Fruit fly (Drosophila melanogaster) whole organism: ENCODE data around the gene Mdh1.

ENCODE experiments used
- CG8478 ChIP-seq: fragments of >200 bp; optimal IDR thresholded peaks from 2 replicates; lab custom pipeline; 2018; ENCODE audit warnings: inconsistent platforms
- Dll ChIP-seq: fragments of >200 bp; optimal IDR thresholded peaks from 2 replicates; lab custom pipeline; 2017
- EcR ChIP-seq, 2 experiments: fragments of >200 bp; optimal IDR thresholded peaks; 2 replicates each; lab custom pipeline; 2017; ENCODE audit warnings: missing biosample characterization in 2 of 2, missing genetic modification characterization in 2 of 2, missing genetic modification reagents in 2 of 2
- pan ChIP-seq: fragments of >200 bp; optimal IDR thresholded peaks from 2 replicates; lab custom pipeline; 2017
- psq ChIP-seq: fragments of >200 bp; optimal IDR thresholded peaks from 2 replicates; lab custom pipeline; 2017
- usp ChIP-seq: fragments of >200 bp; optimal IDR thresholded peaks from 2 replicates; lab custom pipeline; 2017; ENCODE audit warnings: missing biosample characterization, missing genetic modification characterization, mixed read lengths

Gene Mdh1

DNA sequence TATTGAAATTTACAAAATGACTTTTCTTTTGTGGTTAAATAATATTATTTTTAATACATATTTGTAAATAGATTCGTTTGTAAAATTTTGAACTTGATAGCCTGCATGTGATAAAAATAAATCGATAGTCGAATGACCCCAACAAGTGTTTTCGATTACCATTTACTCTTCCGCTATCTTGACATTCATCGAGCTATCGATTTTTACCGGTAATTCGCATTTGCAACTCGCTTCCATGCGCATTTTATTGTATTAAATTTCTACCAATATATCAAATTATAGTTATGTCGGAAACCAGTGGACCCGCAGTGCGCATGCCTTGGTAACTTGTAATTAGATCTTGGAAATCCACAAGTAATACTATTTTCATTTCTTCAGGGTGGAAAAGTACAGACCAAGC, 22.8 kb upstream of the Mdh1 start, which contains the start of gene RfC3:
Gene RfC3 (plus strand): TSS at position 210 of the 400 bp plus-strand sequence.
- no peak for TF ChIP-seq Dll
- no peak for TF ChIP-seq psq (lab: Kevin White, UChicago)
- TF ChIP-seq usp (GFP tag; lab: Kevin White, UChicago) = no peak
- TF ChIP-seq EcR (GFP tag; optimal IDR thresholded peaks at IDR 0.05; lab: Kevin White, UChicago) = no peak
- no peak for TF ChIP-seq CG8478
- no peak for TF ChIP-seq pan

DNA sequence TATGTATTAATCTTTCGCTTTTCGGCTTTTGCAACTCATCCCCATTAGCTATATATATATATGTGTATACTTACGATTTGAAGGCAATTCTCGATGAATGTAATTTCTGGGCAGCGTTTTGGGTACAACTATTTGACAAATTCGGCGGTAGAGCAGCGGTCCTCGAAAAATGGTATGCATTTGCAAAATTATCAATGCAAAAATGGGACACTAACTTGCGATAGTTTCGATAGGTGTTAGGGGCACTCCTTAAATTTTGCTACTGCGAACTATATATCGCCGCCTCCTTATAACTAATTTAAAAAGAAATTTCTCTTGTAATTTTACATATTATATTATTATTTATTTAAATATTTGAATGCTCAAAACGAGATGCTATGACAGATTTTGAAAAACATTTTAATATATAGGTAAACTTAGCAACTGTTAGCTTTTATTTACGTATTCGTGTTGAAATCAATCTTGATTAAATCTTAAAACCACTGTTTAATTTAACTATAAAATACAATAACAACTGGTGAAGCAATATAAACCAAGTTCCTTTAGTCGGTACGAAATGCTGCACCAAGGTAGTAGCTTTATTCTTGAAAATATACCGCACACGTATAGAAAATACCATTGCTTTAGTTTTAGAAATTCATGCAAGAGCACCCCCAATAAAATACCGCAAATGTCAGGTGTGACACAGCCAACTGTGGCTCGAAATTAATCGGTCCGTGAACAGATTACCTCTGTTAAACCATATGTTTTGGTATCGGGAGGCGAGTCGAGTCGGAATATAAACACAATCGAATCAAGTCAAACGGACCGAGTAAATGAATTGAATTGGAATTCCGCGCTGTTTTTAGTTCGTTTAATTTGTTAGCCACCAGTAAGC, 17.4 kb upstream of the Mdh1 start, which contains the start of the genes CG5355 and Klp31E:
Gene CG5355 (minus strand): TSS at position 213 of the 877 bp plus-strand sequence.
Gene Klp31E (plus strand): TSS at position 767 of the 877 bp plus-strand sequence.
- TF ChIP-seq psq (lab: Kevin White, UChicago) (no peak), Dll (no peak), CG8478 (no peak), pan (no peak), EcR (GFP tag; optimal IDR thresholded peaks at IDR 0.05; lab: Kevin White, UChicago) (no peak), usp (GFP tag; lab: Kevin White, UChicago) (no peak)

DNA sequence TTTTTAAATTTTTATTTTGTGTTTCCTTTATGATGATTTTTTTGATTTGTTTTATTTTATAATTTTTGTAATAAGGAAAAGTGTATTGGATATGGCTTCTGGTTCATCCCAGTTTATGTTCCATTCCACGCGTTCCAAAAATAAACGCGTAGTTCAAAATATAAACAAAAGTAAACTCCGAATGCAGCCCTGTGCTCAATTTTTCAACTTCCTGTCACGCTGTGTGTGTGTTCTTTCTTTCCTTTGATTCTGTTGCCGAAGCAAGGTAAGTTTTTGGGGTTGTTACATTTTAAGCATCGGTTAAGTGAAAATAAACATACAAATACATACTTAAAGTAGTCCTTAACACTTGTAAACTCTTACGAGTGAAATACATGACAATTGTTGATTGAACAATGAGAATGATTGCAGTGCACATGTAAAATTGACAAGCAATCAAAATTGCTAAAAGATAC, 12.0 kb upstream of the Mdh1 start, which contains the start of the genes Ip259 and RpS27A:
Gene Ip259 (plus strand): TSS at position 231 of the 455 bp plus-strand sequence.
Gene RpS27A (plus strand): TSS at position 231 of the 455 bp plus-strand sequence.
- TF ChIP-seq pan (no peak), CG8478 (no peak), EcR (GFP tag; optimal IDR thresholded peaks at IDR 0.05; lab: Kevin White, UChicago) (no peak), psq (lab: Kevin White, UChicago) (no peak)

DNA sequence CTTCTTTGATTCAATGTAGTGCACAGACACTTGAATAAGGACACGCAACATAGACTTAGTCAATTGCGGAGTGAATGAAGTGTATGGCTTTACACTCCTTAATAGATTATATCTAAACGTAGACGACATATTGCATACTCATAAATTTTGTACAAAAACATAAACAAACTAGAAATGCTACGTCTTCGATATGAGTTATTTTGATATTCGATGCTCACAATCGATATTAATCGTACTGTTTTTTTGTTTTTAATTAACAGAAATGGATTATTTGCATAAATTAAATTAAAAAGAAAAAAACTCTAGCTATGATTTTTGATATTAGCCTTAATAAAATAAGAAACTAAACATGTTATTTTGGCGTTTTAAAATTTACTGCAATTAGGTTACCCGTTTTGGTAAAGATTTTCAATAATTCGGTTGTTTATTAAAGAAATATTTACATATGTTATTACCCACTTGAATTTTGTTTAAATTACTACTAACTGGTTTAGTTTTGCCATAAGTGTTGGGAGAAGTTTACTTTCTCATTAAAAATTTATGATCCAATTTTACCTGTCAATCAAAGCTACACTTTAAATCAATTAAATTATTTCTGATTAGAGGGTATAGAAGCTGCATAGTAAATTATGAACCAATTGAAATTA, 9.0 kb upstream of the Mdh1 start, which contains the start of the genes CG17768, LSm-4 and Ir31a:
Gene CG17768 (minus strand): TSS at position 196 of the 647 bp plus-strand sequence.
Gene LSm-4 (minus strand): TSS at position 196 of the 647 bp plus-strand sequence.
Gene Ir31a (plus strand): TSS at position 558 of the 647 bp plus-strand sequence.
- TF ChIP-seq psq (lab: Kevin White, UChicago) = no peak
- no peak for TF ChIP-seq pan
- no peak for TF ChIP-seq Dll
- no peak for TF ChIP-seq usp (GFP tag; lab: Kevin White, UChicago)
- no peak for TF ChIP-seq CG8478
- no peak for TF ChIP-seq EcR (GFP tag; optimal IDR thresholded peaks at IDR 0.05; lab: Kevin White, UChicago)

DNA sequence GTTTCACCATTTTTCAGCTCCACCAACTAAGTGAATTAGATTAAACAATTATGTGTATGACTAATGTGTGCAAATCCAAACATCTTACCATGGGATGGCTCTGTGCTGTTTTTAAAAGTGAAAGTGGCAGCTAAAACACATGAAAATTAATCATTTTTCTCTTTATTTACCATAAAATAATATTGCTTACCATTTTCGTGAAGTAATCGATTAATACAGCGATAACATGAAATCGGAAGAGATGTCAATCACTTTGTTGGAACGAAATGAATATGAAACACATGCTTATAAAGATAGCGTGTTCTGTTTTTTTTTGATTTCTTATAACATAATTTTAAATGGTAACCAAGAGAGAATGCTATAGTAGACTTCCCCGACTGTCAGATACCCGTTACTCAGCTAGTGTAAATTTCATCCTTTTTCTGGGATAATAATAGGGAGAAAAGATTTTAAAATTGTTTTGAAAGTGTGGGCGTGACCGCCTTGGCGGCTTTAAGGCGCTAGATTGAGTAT, 7.7 kb upstream of the Mdh1 start:
- TF ChIP-seq pan (no peak), usp (GFP tag; lab: Kevin White, UChicago) (no peak), Dll (no peak), psq (lab: Kevin White, UChicago) (no peak), CG8478 (no peak), EcR (GFP tag; optimal IDR thresholded peaks at IDR 0.05; lab: Kevin White, UChicago) (no peak)

DNA sequence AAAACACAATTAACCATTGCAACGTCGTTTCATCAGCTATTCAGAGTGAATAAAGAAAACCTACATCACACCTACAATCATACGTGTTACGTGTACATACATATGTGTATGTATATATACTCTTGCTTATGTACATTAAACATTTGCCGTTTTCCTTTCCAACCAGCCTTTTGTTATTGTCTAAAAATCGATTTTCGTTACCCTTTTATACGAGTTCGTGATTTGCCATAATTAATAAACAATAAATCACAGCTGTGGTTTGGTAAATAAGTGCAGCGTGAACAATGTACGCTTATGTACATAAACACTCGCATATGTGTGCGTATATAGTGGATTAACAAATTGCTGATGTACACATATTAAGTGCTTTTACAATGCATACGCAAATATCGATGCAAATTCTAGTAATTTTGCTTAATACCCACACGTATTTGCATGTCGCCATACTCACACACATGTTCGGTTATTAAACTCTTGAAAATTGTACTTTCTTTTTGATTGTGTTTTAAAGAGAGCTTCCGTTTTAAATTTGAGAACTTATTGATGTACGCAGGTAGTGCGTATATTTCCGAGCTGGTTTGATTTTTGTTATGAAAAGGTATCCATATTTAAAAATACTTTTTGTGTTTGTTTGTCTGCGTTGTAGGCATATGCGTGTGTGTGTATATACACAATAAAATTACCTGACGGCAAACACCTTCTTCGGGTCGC, 900 bp upstream of the Mdh1 start:
- no peak for TF ChIP-seq pan
- TF ChIP-seq CG8478 = no peak
- no peak for TF ChIP-seq Dll
- no peak for TF ChIP-seq usp (GFP tag; lab: Kevin White, UChicago)
- no peak for TF ChIP-seq psq (lab: Kevin White, UChicago)
- TF ChIP-seq EcR (GFP tag; optimal IDR thresholded peaks at IDR 0.05; lab: Kevin White, UChicago) = no peak

DNA sequence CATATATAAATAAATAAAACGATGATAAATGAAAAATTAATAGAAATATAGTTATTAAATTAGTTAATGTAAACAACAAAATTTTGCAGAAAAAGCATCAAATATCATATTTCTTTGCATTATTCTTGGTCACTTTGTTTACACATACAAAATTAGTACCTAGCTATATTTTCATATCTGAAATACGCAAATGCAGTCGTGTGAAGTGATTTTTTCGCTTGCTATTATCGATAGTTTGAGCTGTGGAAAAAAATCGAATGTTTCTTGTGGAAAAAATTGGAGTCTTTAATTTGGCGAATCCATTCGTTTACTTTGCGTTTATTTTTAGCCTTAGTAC, 324 bp upstream of the Mdh1 start, which contains the start of gene Cnot4:
Gene Cnot4 (plus strand): TSS at position 229 of the 337 bp plus-strand sequence.
- no peak for TF ChIP-seq EcR (GFP tag; optimal IDR thresholded peaks at IDR 0.05; lab: Kevin White, UChicago)
- TF ChIP-seq CG8478 = no peak
- TF ChIP-seq usp (GFP tag; lab: Kevin White, UChicago) = no peak
- TF ChIP-seq psq (lab: Kevin White, UChicago) = no peak
- no peak for TF ChIP-seq Dll
- TF ChIP-seq pan = no peak

DNA sequence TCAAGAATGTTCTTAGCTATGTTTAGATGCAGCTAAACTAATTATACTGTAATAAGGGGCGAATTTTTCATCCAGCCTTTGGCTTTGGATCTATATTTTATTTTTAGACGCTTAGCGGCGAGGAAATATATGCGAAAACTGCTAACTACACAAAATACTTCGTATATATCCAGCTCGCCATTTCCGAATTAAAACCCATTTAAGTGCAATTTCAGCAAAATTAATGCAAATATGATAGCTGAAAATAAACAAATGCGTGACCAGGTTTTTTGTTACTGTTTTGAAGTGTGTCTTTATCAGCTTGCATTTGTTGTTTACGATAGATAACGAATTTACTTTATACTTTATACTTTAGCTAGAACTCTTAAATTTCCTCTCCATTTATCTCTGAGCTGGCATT, 1.1 kb downstream of the Mdh1 start:
- TF ChIP-seq usp (GFP tag; lab: Kevin White, UChicago) (no peak), Dll (no peak), EcR (GFP tag; optimal IDR thresholded peaks at IDR 0.05; lab: Kevin White, UChicago) (no peak), pan (no peak), CG8478 (no peak)

DNA sequence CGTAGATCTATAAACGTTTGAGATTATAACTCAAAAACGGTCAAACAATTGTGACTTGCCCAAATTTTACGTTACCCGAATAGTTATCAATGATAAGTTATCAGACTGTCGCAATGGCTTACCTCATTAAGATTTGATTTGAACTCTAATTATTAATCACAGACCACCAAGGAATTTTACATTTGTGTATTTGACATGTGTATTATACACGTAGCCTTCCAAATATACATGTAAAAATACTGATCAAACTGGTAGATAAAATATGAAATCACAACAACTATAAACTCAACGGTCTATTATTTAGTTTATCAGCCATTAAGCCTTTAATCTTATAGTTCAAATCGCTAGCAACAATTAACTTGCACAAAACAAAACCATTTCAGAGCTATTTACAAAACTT, 2.7 kb downstream of the Mdh1 start:
- TF ChIP-seq psq (lab: Kevin White, UChicago) (no peak), pan (no peak), CG8478 (no peak), Dll (no peak), usp (GFP tag; lab: Kevin White, UChicago) (no peak), EcR (GFP tag; optimal IDR thresholded peaks at IDR 0.05; lab: Kevin White, UChicago) (no peak)

DNA sequence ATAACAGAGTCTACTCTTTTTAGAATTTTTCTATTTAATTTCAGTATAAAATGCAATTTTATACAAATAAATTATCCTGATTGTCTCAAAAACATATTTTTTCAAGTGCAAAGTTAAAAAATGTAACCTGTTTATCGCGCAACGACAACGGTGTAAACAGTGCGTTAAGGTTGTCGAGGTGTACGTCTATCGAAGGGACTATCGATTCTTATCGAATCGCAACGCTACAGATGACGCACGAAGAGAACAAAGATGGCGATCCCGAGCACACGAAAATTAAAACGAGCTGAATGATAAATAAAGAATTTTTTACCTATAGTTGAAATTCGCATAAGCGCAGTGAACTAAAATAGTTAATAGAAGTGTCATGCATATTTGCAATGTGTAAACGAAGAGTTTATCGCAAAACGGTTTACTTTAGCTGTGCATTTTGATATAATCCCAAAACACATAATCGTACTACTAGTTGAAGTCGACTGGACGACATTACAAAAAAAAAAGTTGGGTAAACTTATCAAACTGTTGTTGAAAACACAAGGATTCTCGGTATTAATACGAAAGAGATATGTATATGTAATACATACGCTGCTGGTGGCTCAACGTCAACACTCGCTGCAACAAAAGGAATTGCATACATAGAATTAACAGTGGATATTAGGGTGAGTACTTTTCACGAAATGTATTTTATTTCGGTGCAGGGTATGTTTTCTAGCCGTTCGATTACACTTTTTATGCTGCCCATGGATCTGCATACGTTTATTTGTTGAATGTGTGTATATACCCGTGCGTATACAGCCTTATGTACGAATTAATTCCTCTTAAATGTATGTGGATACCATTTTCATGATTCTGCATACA, 8.0 kb downstream of the Mdh1 start, which contains the start of gene da:
Gene da (plus strand): TSS at position 237 of the 858 bp plus-strand sequence.
- no peak for TF ChIP-seq EcR (GFP tag; optimal IDR thresholded peaks at IDR 0.05; lab: Kevin White, UChicago)
- no peak for TF ChIP-seq pan
- TF ChIP-seq usp (GFP tag; lab: Kevin White, UChicago) = no peak
- TF ChIP-seq Dll = no peak
- no peak for TF ChIP-seq psq (lab: Kevin White, UChicago)
- TF ChIP-seq CG8478 = no peak
